Worm (Caenorhabditis elegans): ENCODE measurements around the gene F02A9.1.
A peak's percentile ranks its signal among the peaks of the same experiment; 100 is the strongest.

Gene F02A9.1

ce11 chrIII:9077708-9078107 lies at the start of gene F02A9.1:
F02A9.1 (minus strand) TSS chrIII:9077808.
- TF ChIP-seq nhr-25 (tag; optimal IDR thresholded peaks at IDR 0.05; ENCODE audit: borderline replicate concordance, insufficient read depth) (no peak), mxl-2 (GFP tag; conservative IDR thresholded peaks at IDR 0.05) (no peak), unc-39 (tag; optimal IDR thresholded peaks at IDR 0.05) (no peak), ctbp-1 (GFP tag; IDR thresholded peaks at IDR 0.05) (no peak), F10B5.3 (tag; optimal IDR thresholded peaks at IDR 0.05) (no peak), Y75B8A.6 (GFP tag; IDR thresholded peaks at IDR 0.05) (no peak), T20F7.1 (GFP tag; optimal IDR thresholded peaks at IDR 0.05) (no peak), pqm-1 (tag; optimal IDR thresholded peaks at IDR 0.05) (no peak), fkh-10 (GFP tag; optimal IDR thresholded peaks at IDR 0.05) (no peak), daf-8 (GFP tag; IDR thresholded peaks at IDR 0.05) (no peak), rbr-2 (tag; optimal IDR thresholded peaks at IDR 0.05) (no peak), zag-1 (tag; optimal IDR thresholded peaks at IDR 0.05) (no peak), lin-38 (GFP tag; IDR thresholded peaks at IDR 0.05) (no peak), nhr-237 (tag; optimal IDR thresholded peaks at IDR 0.05) (no peak), nhr-111 (GFP tag; optimal IDR thresholded peaks at IDR 0.05) (no peak)

- TF ChIP-seq lin-38 (GFP tag; IDR thresholded peaks at IDR 0.05) (no peak), F10B5.3 (tag; optimal IDR thresholded peaks at IDR 0.05) (no peak), mes-2 (tag; optimal IDR thresholded peaks at IDR 0.05; ENCODE audit: poor library complexity, severe bottlenecking) (peak; percentile 75), mep-1 (tag; optimal IDR thresholded peaks at IDR 0.05) (no peak), daf-16 (GFP tag; optimal IDR thresholded peaks at IDR 0.05) (no peak), daf-16 (tag; optimal IDR thresholded peaks at IDR 0.05) (no peak), aha-1 (tag) (peak; percentile 44), pha-4 (GFP tag; IDR thresholded peaks at IDR 0.05) (no peak), pha-4 (tag; optimal IDR thresholded peaks at IDR 0.05) (peak; percentile 60), dpl-1 (GFP tag; optimal IDR thresholded peaks at IDR 0.05) (peak; percentile 41), hmg-1.1 (GFP tag; IDR thresholded peaks at IDR 0.05) (0 out of 2 replicates have a peak, but pooled peaks have one; percentile 24), dmd-9 (GFP tag; IDR thresholded peaks at IDR 0.05) (no peak), unc-39 (tag; optimal IDR thresholded peaks at IDR 0.05) (no peak), egl-43 (GFP tag; IDR thresholded peaks at IDR 0.05) (no peak), unc-62 (GFP tag; optimal IDR thresholded peaks at IDR 0.05 in 1 of 2) (peak in 1 of 2 experiments; percentile 93), unc-62 (tag; optimal IDR thresholded peaks at IDR 0.05) (no peak), nhr-28 (tag; optimal IDR thresholded peaks at IDR 0.05) (peak; percentile 4), ceh-32 (tag; optimal IDR thresholded peaks at IDR 0.05; ENCODE audit: poor library complexity) (no peak)
Observed at ce11 chrIII:9125789-9126304, 48.2 kb upstream of the F02A9.1 start, which contains the start of gene sec-16A.1. sec-16A.1 (plus strand) TSS chrIII:9125839.

- TF ChIP-seq madf-9 (GFP tag; conservative IDR thresholded peaks at IDR 0.05) (no peak), mes-2 (tag; optimal IDR thresholded peaks at IDR 0.05; ENCODE audit: poor library complexity, severe bottlenecking) (no peak), nhr-42 (GFP tag; IDR thresholded peaks at IDR 0.05) (no peak), ceh-28 (tag; optimal IDR thresholded peaks at IDR 0.05) (no peak), nhr-28 (tag; optimal IDR thresholded peaks at IDR 0.05) (no peak), unc-62 (GFP tag; optimal IDR thresholded peaks at IDR 0.05 in 1 of 2) (peak in 1 of 2 experiments; percentile 17), unc-62 (tag; optimal IDR thresholded peaks at IDR 0.05) (no peak)
Observed at ce11 chrIII:9118921-9119606, 41.5 kb upstream of the F02A9.1 start, which contains the start of gene ced-11. ced-11 (plus strand) TSS chrIII:9119556.

ce11 chrIII:9118314-9118850 lies 40.8 kb upstream of the F02A9.1 start, which contains the start of gene grl-11:
grl-11 (minus strand) TSS chrIII:9118364.
- TF ChIP-seq unc-62 (GFP tag; optimal IDR thresholded peaks at IDR 0.05 in 1 of 2) (peak in 1 of 2 experiments; percentile 81), unc-62 (tag; optimal IDR thresholded peaks at IDR 0.05) (no peak), php-3 (GFP tag; IDR thresholded peaks at IDR 0.05) (no peak)
